Fruit fly (Drosophila melanogaster): ENCODE measurements around the gene CG14537.
A peak's percentile ranks its signal among the peaks of the same experiment; 100 is the strongest.

The CG14537 gene

dm6 chr2L:7840152-7840551 is at the start of gene CG14537:
Gene CG14537 (plus strand): TSS chr2L:7840452.
- no peak for TF ChIP-seq CG17801 (GFP tag; optimal IDR thresholded peaks at IDR 0.05; ENCODE audit: partially characterized antibody)

DNA sequence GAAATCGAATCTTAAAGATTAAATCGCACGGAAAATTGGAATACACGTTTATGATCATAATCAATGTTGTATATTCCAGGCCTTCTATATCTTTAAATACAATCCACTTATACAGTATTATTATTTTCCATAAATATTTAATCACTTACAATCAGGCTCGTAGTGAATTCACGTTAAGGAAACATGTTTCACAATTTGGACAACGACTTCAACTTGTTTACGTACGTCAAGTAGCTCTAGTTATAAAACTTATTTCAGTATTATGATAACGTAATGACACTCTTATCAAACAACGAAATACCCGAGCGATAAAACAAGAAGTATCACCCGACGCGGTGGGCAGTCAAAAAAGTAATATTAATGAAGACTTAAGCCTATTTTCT is 48.9 kb upstream of the CG14537 start:
- TF ChIP-seq CG17801 (GFP tag; optimal IDR thresholded peaks at IDR 0.05; ENCODE audit: partially characterized antibody): no peak

DNA sequence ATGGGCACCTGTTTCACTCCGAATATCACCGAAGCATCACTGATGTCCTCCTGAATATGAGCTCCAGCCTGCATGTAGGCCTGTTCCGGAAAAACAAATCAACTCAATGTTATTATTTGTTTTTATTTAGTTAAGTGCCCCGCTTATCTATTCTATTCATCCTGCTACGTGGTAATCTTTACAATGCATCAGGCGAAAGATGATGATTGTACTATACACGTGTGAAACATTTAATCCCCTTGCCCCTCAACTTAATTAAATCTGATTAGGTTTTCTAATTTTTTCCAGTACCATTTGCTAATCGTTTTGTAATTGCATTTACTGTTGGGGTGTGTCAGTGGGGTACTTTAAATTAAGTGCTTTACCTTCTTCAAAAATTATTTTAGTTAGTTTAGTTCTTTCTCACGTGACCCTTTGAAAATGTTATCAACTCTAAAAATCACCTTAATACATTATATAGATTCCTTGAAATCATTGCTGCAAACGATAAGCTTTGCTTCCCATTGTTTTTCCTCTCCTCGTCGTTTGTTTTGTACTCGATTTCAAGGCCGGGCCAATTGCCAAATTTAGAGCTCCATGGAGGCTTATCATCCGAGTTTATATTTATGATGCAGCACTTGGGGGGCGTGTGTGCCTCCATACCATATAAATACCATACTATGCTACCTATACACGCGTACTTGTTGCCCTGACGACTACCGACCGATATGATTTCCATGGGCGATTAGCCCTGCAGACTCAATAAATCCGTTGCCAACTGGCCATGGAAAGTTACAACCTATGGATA is 45.4 kb upstream of the CG14537 start:
- TF ChIP-seq CG17801 (GFP tag; optimal IDR thresholded peaks at IDR 0.05; ENCODE audit: partially characterized antibody): peak; percentile 1

dm6 chr2L:7795859-7796258 is 44.4 kb upstream of the CG14537 start, which contains the start of gene LKRSDH:
Gene LKRSDH (minus strand): TSS chr2L:7795959.
- TF ChIP-seq CG17801 (GFP tag; optimal IDR thresholded peaks at IDR 0.05; ENCODE audit: partially characterized antibody): no peak

dm6 chr2L:7799804-7800433 is 40.3 kb upstream of the CG14537 start, which contains the start of the genes Herp and r2d2:
Gene Herp (minus strand): TSS chr2L:7800058.
Gene r2d2 (plus strand): TSS chr2L:7800147.
- TF ChIP-seq CG17801 (GFP tag; optimal IDR thresholded peaks at IDR 0.05; ENCODE audit: partially characterized antibody): peak; percentile 89

DNA sequence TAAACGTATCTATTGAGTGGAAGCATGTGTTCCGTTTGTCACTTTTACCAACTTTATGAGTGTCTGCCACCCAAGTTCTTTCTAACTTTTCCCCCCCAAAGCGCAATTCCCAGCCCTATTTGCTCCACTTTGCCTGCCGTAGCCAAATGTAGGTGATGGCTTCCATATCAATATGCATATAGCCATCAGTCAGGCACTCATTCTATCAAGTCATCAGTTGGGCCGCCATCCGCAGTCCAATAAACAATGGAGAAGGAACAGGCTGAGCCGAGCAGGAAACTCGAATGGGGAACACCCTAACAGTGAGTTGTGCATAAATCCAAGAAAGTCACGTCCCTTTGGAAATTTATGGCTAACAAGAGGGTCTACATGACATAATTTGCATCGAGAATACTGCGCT is 32.7 kb upstream of the CG14537 start:
- TF ChIP-seq CG17801 (GFP tag; optimal IDR thresholded peaks at IDR 0.05; ENCODE audit: partially characterized antibody): no peak

dm6 chr2L:7808886-7809698 is 31.2 kb upstream of the CG14537 start:
- TF ChIP-seq CG17801 (GFP tag; optimal IDR thresholded peaks at IDR 0.05; ENCODE audit: partially characterized antibody): no peak

DNA sequence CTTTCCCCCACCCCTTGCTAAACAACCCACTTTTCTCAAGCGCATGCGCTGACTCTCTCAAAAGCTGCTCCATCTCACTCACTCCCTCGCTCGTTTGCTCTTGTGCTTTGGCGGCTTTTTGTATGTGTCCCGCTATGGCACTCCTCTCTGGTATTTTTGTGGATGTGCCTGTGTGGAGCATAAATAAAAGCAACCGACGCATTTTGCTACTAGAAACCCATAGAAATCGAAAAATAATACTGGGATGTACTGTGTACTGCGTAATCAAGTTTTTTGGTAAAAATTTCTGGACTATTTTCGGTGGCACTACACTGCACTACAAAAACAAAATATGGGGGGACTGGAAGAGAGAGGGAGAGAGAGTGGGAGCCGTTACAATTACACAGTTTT is 30.6 kb upstream of the CG14537 start:
- TF ChIP-seq CG17801 (GFP tag; optimal IDR thresholded peaks at IDR 0.05; ENCODE audit: partially characterized antibody): no peak

DNA sequence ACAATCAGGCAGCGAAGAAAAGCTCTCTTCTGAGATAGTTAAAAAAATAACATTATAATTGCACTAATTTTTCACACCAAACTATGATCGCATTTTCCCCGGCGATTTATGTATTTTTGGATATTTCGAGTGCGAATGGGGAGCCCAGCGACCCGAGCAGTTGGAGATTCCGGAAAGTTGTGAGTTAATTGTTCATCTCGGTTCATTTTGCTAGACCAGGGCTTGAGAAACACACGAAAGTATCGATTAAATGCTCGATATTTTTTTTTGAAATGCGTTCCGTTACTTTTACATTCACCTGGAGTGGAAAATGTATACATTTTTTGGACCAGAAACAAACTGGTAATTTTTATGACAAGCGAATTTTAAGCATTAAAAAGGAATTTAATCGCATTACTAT is 29.7 kb upstream of the CG14537 start, which contains the start of gene Cdc14:
Gene Cdc14 (minus strand): TSS at position 185 of the 400 bp plus-strand sequence.
- TF ChIP-seq CG17801 (GFP tag; optimal IDR thresholded peaks at IDR 0.05; ENCODE audit: partially characterized antibody): peak; percentile 59

dm6 chr2L:7811249-7812002 is 28.8 kb upstream of the CG14537 start, which contains the start of gene LanB1:
Gene LanB1 (plus strand): TSS chr2L:7811438.
- TF ChIP-seq CG17801 (GFP tag; optimal IDR thresholded peaks at IDR 0.05; ENCODE audit: partially characterized antibody): no peak

DNA sequence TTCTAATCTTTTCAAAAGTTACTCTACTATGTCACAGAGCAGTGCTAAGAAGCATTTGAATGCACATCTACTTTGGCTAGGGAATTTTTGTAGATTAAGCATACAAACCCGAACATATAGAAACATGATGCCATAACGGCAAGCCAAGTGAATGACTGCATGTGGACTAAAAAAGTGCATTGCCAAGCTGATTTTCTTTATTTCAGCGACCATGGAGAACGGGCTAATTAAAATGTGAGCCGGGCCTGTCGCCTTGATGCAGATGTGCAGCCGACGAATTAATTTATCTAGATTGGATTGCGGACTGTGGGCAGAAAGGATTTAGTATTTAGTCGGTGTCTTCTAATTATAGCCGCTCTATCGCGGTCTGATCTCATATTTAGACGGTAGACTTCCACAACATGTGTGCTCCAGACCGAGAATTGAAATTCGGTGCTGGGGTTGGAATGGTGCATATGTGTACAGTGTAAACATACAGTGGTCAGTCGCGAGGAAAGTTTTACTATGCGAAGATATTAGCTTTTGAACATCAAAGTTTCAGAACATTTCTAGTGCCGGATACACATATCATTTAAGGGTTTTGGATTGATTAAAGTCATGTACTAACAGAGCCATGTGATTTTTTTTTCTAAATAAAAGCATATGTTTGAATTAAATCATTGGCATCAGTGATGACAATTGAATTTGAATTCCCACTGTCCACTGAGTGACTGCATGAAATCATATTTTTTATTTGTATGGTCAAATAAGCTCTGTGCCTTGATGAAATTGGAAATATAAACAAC is 27.5 kb upstream of the CG14537 start:
- TF ChIP-seq CG17801 (GFP tag; optimal IDR thresholded peaks at IDR 0.05; ENCODE audit: partially characterized antibody): no peak

dm6 chr2L:7813357-7813756 is 26.9 kb upstream of the CG14537 start:
- no peak for TF ChIP-seq CG17801 (GFP tag; optimal IDR thresholded peaks at IDR 0.05; ENCODE audit: partially characterized antibody)

- TF ChIP-seq CG17801 (GFP tag; optimal IDR thresholded peaks at IDR 0.05; ENCODE audit: partially characterized antibody): no peak
Measured at dm6 chr2L:7820408-7820807, 19.8 kb upstream of the CG14537 start.

DNA sequence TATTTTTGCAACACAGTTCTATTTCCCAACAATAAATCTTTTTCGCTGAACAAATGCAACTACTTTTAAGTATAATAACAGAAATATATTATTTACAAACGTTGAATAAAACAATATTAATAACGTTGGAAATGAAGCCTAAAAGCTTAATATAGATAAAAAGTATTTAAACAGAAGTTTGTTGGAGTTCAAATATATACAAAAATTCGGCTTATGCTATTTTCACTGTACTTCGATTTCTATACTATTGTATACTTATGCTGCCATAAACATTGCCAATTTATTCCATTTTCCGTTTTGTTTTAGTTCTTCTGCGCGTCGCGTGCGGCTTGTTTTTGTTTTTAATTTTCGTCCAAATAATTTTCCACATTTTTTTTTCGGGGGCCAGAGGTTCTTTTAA is 19.4 kb upstream of the CG14537 start, which contains the start of gene CG7115:
Gene CG7115 (plus strand): TSS at position 301 of the 400 bp plus-strand sequence.
- no peak for TF ChIP-seq CG17801 (GFP tag; optimal IDR thresholded peaks at IDR 0.05; ENCODE audit: partially characterized antibody)

Data from ovary, adult (tissue).